Comparison of ENCODE assay signal across 4 worm cellular contexts in the genomic region with DNA sequence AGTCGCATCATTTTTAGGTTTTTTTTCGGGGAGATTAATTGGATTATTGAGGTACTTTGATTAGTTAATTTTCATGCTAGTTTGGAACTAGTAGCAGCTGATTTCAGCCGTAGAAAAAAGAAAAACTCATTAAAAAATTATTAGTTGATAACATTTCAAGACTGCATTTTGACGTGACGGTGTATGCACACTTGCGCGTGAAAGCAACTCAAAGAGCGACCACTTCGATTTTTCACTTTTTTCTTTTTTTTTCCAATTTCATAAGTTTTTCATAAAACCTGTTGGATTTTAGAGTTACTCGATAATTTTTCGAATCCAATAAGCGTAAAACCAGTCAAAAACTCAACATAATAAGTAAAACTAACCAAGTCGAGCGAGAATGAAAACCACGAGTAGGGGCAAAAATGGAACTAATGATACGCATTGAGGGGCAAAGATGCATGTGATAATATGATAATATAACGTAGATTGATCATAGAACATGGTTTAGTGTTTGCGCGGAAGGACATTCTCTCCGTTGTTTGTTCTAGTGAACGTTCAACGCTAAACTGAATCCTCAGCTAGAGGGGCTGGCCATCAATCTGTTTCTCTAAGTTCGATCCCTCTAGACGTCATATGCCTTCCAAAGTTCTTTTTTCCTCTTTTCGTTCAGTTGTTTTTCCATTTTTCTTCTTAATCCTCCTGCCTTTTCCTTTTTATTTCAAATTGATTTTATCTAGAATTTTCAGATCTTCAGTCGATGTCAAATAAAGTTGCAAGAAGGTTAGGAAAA.
TF ChIP-seq lines count a peak whose summit lies in the region.

A gene (minus strand): TSS at position 572 of the 772 bp plus-strand sequence.
A gene (plus strand): TSS at position 722 of the 772 bp plus-strand sequence.

TF ChIP-seq in whole organism, L1 larva, 84 proteins besides CTCF, POLR2A, EP300 and RAD21 (continued from another document):
- TF ChIP-seq efl-1 (optimal IDR thresholded peaks at IDR 0.05; lab: Kevin White, UChicago) = peak in 1 of 2 experiments; percentile 31
- peak; percentile 43 to 92 for TF ChIP-seq efl-1 (GFP tag; optimal IDR thresholded peaks at IDR 0.05 in 1 of 2; lab: Kevin White, UChicago)
- peak in 2 of 3 experiments; percentile 12 to 50 for TF ChIP-seq dpl-1 (GFP tag; optimal IDR thresholded peaks at IDR 0.05; lab: Kevin White, UChicago)
- peak; percentile 61 for TF ChIP-seq mep-1 (tag; optimal IDR thresholded peaks at IDR 0.05; lab: Kevin White, UChicago)
- peak; percentile 8 to 53 for TF ChIP-seq lin-35 (GFP tag; optimal IDR thresholded peaks at IDR 0.05; lab: Kevin White, UChicago)
- peak; percentile 58 for TF ChIP-seq snu-23 (GFP tag; optimal IDR thresholded peaks at IDR 0.05; lab: Kevin White, UChicago)
- TF ChIP-seq ztf-11 (tag; optimal IDR thresholded peaks at IDR 0.05; lab: Kevin White, UChicago) = no peak
- TF ChIP-seq pax-3 (tag; optimal IDR thresholded peaks at IDR 0.05; lab: Kevin White, UChicago) = no peak
- TF ChIP-seq pqm-1 (tag; optimal IDR thresholded peaks at IDR 0.05; lab: Kevin White, UChicago) = no peak
- peak; percentile 36 to 50 for TF ChIP-seq lsy-2 (tag; optimal IDR thresholded peaks at IDR 0.05; lab: Kevin White, UChicago)
- TF ChIP-seq nhr-71 (tag; optimal IDR thresholded peaks at IDR 0.05; lab: Kevin White, UChicago) = peak; percentile 57
- TF ChIP-seq swsn-7 (tag; optimal IDR thresholded peaks at IDR 0.05; lab: Kevin White, UChicago) = peak; percentile 10
- no peak for TF ChIP-seq lin-15B (tag; optimal IDR thresholded peaks at IDR 0.05; lab: Kevin White, UChicago)
- no peak for TF ChIP-seq isw-1 (GFP tag; IDR thresholded peaks at IDR 0.05; lab: Robert Waterston, UW)
- peak; percentile 79 for TF ChIP-seq nhr-85 (tag; lab: Kevin White, UChicago)
- TF ChIP-seq blmp-1 (tag; optimal IDR thresholded peaks at IDR 0.05; lab: Kevin White, UChicago) = peak; percentile 19
- peak; percentile 53 for TF ChIP-seq skn-1 (tag; optimal IDR thresholded peaks at IDR 0.05; lab: Kevin White, UChicago)
- peak; percentile 37 for TF ChIP-seq fkh-8 (tag; optimal IDR thresholded peaks at IDR 0.05; lab: Kevin White, UChicago)
- TF ChIP-seq xbp-1 (tag; optimal IDR thresholded peaks at IDR 0.05; lab: Kevin White, UChicago) = peak; percentile 3
- peak; percentile 51 for TF ChIP-seq lin-14 (GFP tag; optimal IDR thresholded peaks at IDR 0.05; lab: Kevin White, UChicago)
- TF ChIP-seq ceh-82 (tag; optimal IDR thresholded peaks at IDR 0.05; lab: Kevin White, UChicago) = peak in 1 of 3 experiments; percentile 8
- TF ChIP-seq irx-1 (tag; optimal IDR thresholded peaks at IDR 0.05; lab: Kevin White, UChicago) = no peak
- TF ChIP-seq egl-27 (tag; optimal IDR thresholded peaks at IDR 0.05; lab: Kevin White, UChicago) = no peak
- peak; percentile 38 for TF ChIP-seq C16A3.4 (tag; optimal IDR thresholded peaks at IDR 0.05; lab: Kevin White, UChicago)
- no peak for TF ChIP-seq ama-1 (optimal IDR thresholded peaks at IDR 0.05; lab: Kevin White, UChicago)
- no peak for TF ChIP-seq aha-1 (tag; optimal IDR thresholded peaks at IDR 0.05; lab: Kevin White, UChicago)
- peak; percentile 98 for TF ChIP-seq nhr-19 (GFP tag; conservative IDR thresholded peaks at IDR 0.05; lab: Robert Waterston, UW)
- TF ChIP-seq rnt-1 (tag; optimal IDR thresholded peaks at IDR 0.05; lab: Kevin White, UChicago) = peak; percentile 9
TF ChIP-seq in whole organism, L1 larva: peak in this region for 24.

TF ChIP-seq in whole organism, L2 larva, 48 proteins besides CTCF, POLR2A, EP300 and RAD21 (continued from another document):
- TF ChIP-seq C34F6.9 (tag; optimal IDR thresholded peaks at IDR 0.05; lab: Kevin White, UChicago) (peak; percentile 20), unc-39 (tag; optimal IDR thresholded peaks at IDR 0.05; lab: Kevin White, UChicago) (no peak), alr-1 (tag; optimal IDR thresholded peaks at IDR 0.05; lab: Kevin White, UChicago) (no peak), F13H6.1 (tag; optimal IDR thresholded peaks at IDR 0.05; lab: Kevin White, UChicago) (no peak), egl-27 (tag; optimal IDR thresholded peaks at IDR 0.05; lab: Kevin White, UChicago) (no peak), zag-1 (tag; optimal IDR thresholded peaks at IDR 0.05; lab: Kevin White, UChicago) (no peak), sma-9 (GFP tag; optimal IDR thresholded peaks at IDR 0.05; lab: Kevin White, UChicago) (peak; percentile 8), sma-9 (tag; optimal IDR thresholded peaks at IDR 0.05; lab: Kevin White, UChicago) (no peak), crh-2 (tag; optimal IDR thresholded peaks at IDR 0.05; lab: Kevin White, UChicago) (peak; percentile 37)
TF ChIP-seq in whole organism, L2 larva: peak in this region for 11.

TF ChIP-seq in whole organism, L3 larva, 47 proteins besides CTCF, POLR2A, EP300 and RAD21 (continued from another document):
- TF ChIP-seq fos-1 (tag; optimal IDR thresholded peaks at IDR 0.05; lab: Kevin White, UChicago) (no peak), egl-27 (tag; optimal IDR thresholded peaks at IDR 0.05; lab: Kevin White, UChicago) (no peak), daf-12 (tag; optimal IDR thresholded peaks at IDR 0.05; lab: Kevin White, UChicago) (no peak), egl-5 (tag; optimal IDR thresholded peaks at IDR 0.05; lab: Kevin White, UChicago) (no peak), ZK546.5 (tag; optimal IDR thresholded peaks at IDR 0.05; lab: Kevin White, UChicago) (no peak), hmg-11 (tag; optimal IDR thresholded peaks at IDR 0.05; lab: Kevin White, UChicago) (no peak), ceh-9 (tag; optimal IDR thresholded peaks at IDR 0.05; lab: Kevin White, UChicago) (no peak), aly-2 (tag; optimal IDR thresholded peaks at IDR 0.05; lab: Kevin White, UChicago) (no peak), nhr-237 (tag; optimal IDR thresholded peaks at IDR 0.05; lab: Kevin White, UChicago) (no peak), ceh-28 (tag; optimal IDR thresholded peaks at IDR 0.05; lab: Kevin White, UChicago) (no peak), pha-4 (tag; optimal IDR thresholded peaks at IDR 0.05; lab: Kevin White, UChicago) (peak; percentile 70), snpc-4 (tag; optimal IDR thresholded peaks at IDR 0.05; lab: Kevin White, UChicago) (no peak), nhr-23 (tag; optimal IDR thresholded peaks at IDR 0.05; lab: Kevin White, UChicago) (peak; percentile 8), pqm-1 (tag; optimal IDR thresholded peaks at IDR 0.05; lab: Kevin White, UChicago) (peak; percentile 40), ztf-11 (tag; optimal IDR thresholded peaks at IDR 0.05; lab: Kevin White, UChicago) (no peak), nhr-28 (tag; optimal IDR thresholded peaks at IDR 0.05; lab: Kevin White, UChicago) (no peak), skn-1 (tag; optimal IDR thresholded peaks at IDR 0.05; lab: Kevin White, UChicago) (no peak), fkh-10 (GFP tag; optimal IDR thresholded peaks at IDR 0.05; lab: Kevin White, UChicago) (no peak), lin-39 (tag; optimal IDR thresholded peaks at IDR 0.05; lab: Kevin White, UChicago) (no peak), mml-1 (tag; optimal IDR thresholded peaks at IDR 0.05; lab: Kevin White, UChicago) (no peak), nhr-25 (tag; optimal IDR thresholded peaks at IDR 0.05; lab: Kevin White, UChicago) (peak; percentile 25), elt-2 (tag; optimal IDR thresholded peaks at IDR 0.05; lab: Kevin White, UChicago) (peak; percentile 22), elt-1 (tag; optimal IDR thresholded peaks at IDR 0.05; lab: Kevin White, UChicago) (no peak), nfya-1 (tag; optimal IDR thresholded peaks at IDR 0.05; lab: Kevin White, UChicago; ENCODE audit: insufficient read depth) (peak; percentile 22), nhr-43 (tag; optimal IDR thresholded peaks at IDR 0.05; lab: Kevin White, UChicago; ENCODE audit: poor library complexity, severe bottlenecking) (no peak)

TF ChIP-seq in whole organism, L4 larva, 104 proteins besides CTCF, POLR2A, EP300 and RAD21 (continued from another document):
- TF ChIP-seq dve-1 (tag; optimal IDR thresholded peaks at IDR 0.05; lab: Kevin White, UChicago; ENCODE audit: insufficient read depth) = peak; percentile 8
- no peak for TF ChIP-seq nhr-25 (tag; optimal IDR thresholded peaks at IDR 0.05; lab: Kevin White, UChicago; ENCODE audit: borderline replicate concordance, insufficient read depth)
- no peak for TF ChIP-seq R02D3.7 (tag; optimal IDR thresholded peaks at IDR 0.05; lab: Kevin White, UChicago)
- TF ChIP-seq vab-7 (GFP tag; IDR thresholded peaks at IDR 0.05; lab: Robert Waterston, UW) = no peak
- TF ChIP-seq unc-62 (GFP tag; optimal IDR thresholded peaks at IDR 0.05 in 1 of 2; lab: Kevin White, UChicago) = peak in 1 of 2 experiments; percentile 68
- no peak for TF ChIP-seq unc-62 (tag; optimal IDR thresholded peaks at IDR 0.05; lab: Kevin White, UChicago)
- TF ChIP-seq zag-1 (tag; optimal IDR thresholded peaks at IDR 0.05; lab: Kevin White, UChicago) = no peak
- TF ChIP-seq daf-16 (GFP tag; optimal IDR thresholded peaks at IDR 0.05; lab: Kevin White, UChicago) = no peak
- TF ChIP-seq daf-16 (tag; optimal IDR thresholded peaks at IDR 0.05; lab: Kevin White, UChicago) = peak; percentile 13
- peak; percentile 75 for TF ChIP-seq aha-1 (tag; lab: Kevin White, UChicago)
- TF ChIP-seq rbr-2 (tag; optimal IDR thresholded peaks at IDR 0.05; lab: Kevin White, UChicago) = no peak
- TF ChIP-seq nhr-28 (tag; optimal IDR thresholded peaks at IDR 0.05; lab: Kevin White, UChicago) = peak; percentile 57
- peak; percentile 76 for TF ChIP-seq hlh-30 (tag; optimal IDR thresholded peaks at IDR 0.05; lab: Kevin White, UChicago; ENCODE audit: insufficient read depth)
- no peak for TF ChIP-seq F10B5.3 (tag; optimal IDR thresholded peaks at IDR 0.05; lab: Kevin White, UChicago)
- no peak for TF ChIP-seq ceh-32 (tag; optimal IDR thresholded peaks at IDR 0.05; lab: Kevin White, UChicago; ENCODE audit: poor library complexity)
- no peak for TF ChIP-seq skn-1 (tag; optimal IDR thresholded peaks at IDR 0.05; lab: Kevin White, UChicago)
- TF ChIP-seq mdl-1 (tag; optimal IDR thresholded peaks at IDR 0.05; lab: Kevin White, UChicago) = peak in 1 of 2 experiments; percentile 69
- no peak for TF ChIP-seq daf-12 (tag; optimal IDR thresholded peaks at IDR 0.05; lab: Kevin White, UChicago)
- no peak for TF ChIP-seq unc-130 (GFP tag; optimal IDR thresholded peaks at IDR 0.05; lab: Kevin White, UChicago)
- TF ChIP-seq tag-97 (GFP tag; IDR thresholded peaks at IDR 0.05; lab: Robert Waterston, UW) = no peak
- TF ChIP-seq mes-2 (tag; optimal IDR thresholded peaks at IDR 0.05; lab: Kevin White, UChicago; ENCODE audit: poor library complexity, severe bottlenecking) = peak; percentile 40
- no peak for TF ChIP-seq nhr-41 (GFP tag; IDR thresholded peaks at IDR 0.05; lab: Robert Waterston, UW)
- TF ChIP-seq spr-3 (GFP tag; optimal IDR thresholded peaks at IDR 0.05; lab: Kevin White, UChicago) = no peak
- TF ChIP-seq Y48G9A.11 (GFP tag; IDR thresholded peaks at IDR 0.05; lab: Robert Waterston, UW) = no peak
- TF ChIP-seq nhr-42 (GFP tag; IDR thresholded peaks at IDR 0.05; lab: Robert Waterston, UW) = no peak
- no peak for TF ChIP-seq F49E8.2 (tag; optimal IDR thresholded peaks at IDR 0.05; lab: Kevin White, UChicago; ENCODE audit: borderline replicate concordance)
- TF ChIP-seq nhr-76 (tag; optimal IDR thresholded peaks at IDR 0.05; lab: Kevin White, UChicago) = no peak
